Fruit fly (Drosophila melanogaster) whole organism, embryonic: Measurements from ENCODE around the gene CG46434.

ENCODE experiments used
- Asciz ChIP-seq: fragments of 200-800 bp; sonication (Bioruptor generic); optimal IDR thresholded peaks from 2 replicates; lab custom pipeline; 2017; ENCODE audit warnings: missing biosample characterization, mild to moderate bottlenecking, missing genetic modification characterization, missing genetic modification reagents
- Bteb2 ChIP-seq: fragments of 200-800 bp; sonication (Bioruptor generic); optimal IDR thresholded peaks from 2 replicates; lab custom pipeline; 2016; ENCODE audit warnings: missing biosample characterization, missing genetic modification characterization
- CG10431 ChIP-seq: fragments of 200-800 bp; sonication (Bioruptor generic); optimal IDR thresholded peaks from 3 replicates; lab custom pipeline; 2018; ENCODE audit warnings: missing biosample characterization, mild to moderate bottlenecking, missing genetic modification characterization
- CG10462 ChIP-seq: fragments of 200-800 bp; sonication (Bioruptor generic); optimal IDR thresholded peaks from 2 replicates; lab custom pipeline; 2016; ENCODE audit warnings: missing biosample characterization, missing genetic modification characterization
- CG10959 ChIP-seq: fragments of 200-800 bp; sonication (Bioruptor generic); IDR thresholded peaks from 2 replicates; pipeline ENCODE4 v1.3.6; 2022; ENCODE audit warnings: missing biosample characterization, missing genetic modification characterization
- CG10979 ChIP-seq: fragments of 200-800 bp; sonication (Bioruptor generic); optimal IDR thresholded peaks from 2 replicates; lab custom pipeline; 2018; ENCODE audit warnings: missing biosample characterization, mild to moderate bottlenecking, missing genetic modification characterization, moderate library complexity
- CG11085 ChIP-seq: fragments of 200-800 bp; sonication (Bioruptor generic); IDR thresholded peaks from 2 replicates; pipeline ENCODE4 v1.3.6; 2022; ENCODE audit warnings: missing biosample characterization, missing genetic modification characterization
- CG11723 ChIP-seq: fragments of 200-800 bp; sonication (Bioruptor generic); optimal IDR thresholded peaks from 2 replicates; lab custom pipeline; 2017; ENCODE audit warnings: missing biosample characterization, mild to moderate bottlenecking, missing genetic modification characterization
- CG12155 ChIP-seq: fragments of 200-800 bp; sonication (Bioruptor generic); optimal IDR thresholded peaks from 3 replicates; lab custom pipeline; 2016; ENCODE audit warnings: missing biosample characterization, missing genetic modification characterization
- CG12744 ChIP-seq: fragments of 200-800 bp; sonication (Bioruptor generic); optimal IDR thresholded peaks from 2 replicates; lab custom pipeline; 2016; ENCODE audit warnings: missing biosample characterization, missing genetic modification characterization
- CG12942 ChIP-seq: fragments of 200-800 bp; sonication (Bioruptor generic); optimal IDR thresholded peaks from 3 replicates; lab custom pipeline; 2016; ENCODE audit warnings: missing biosample characterization, missing genetic modification characterization
- CG14441 ChIP-seq: fragments of 200-800 bp; sonication (Bioruptor generic); IDR thresholded peaks from 2 replicates; pipeline ENCODE4 v1.3.6; 2022; ENCODE audit warnings: missing biosample characterization, missing genetic modification characterization
- CG15479 ChIP-seq: fragments of 200-800 bp; sonication (Bioruptor generic); optimal IDR thresholded peaks from 3 replicates; lab custom pipeline; 2019; ENCODE audit warnings: missing biosample characterization, mild to moderate bottlenecking, missing genetic modification characterization, moderate library complexity
- CG16863 ChIP-seq: fragments of 200-800 bp; sonication (Bioruptor generic); optimal IDR thresholded peaks from 3 replicates; lab custom pipeline; 2016; ENCODE audit warnings: missing biosample characterization, missing genetic modification characterization
- CG17385 ChIP-seq: fragments of 200-800 bp; sonication (Bioruptor generic); optimal IDR thresholded peaks from 3 replicates; lab custom pipeline; 2018; ENCODE audit warnings: missing biosample characterization, mild to moderate bottlenecking, missing genetic modification characterization
- CG1792 ChIP-seq: fragments of 200-800 bp; sonication (Bioruptor generic); optimal IDR thresholded peaks from 2 replicates; lab custom pipeline; 2016; ENCODE audit warnings: missing biosample characterization, missing genetic modification characterization
- CG1832 ChIP-seq: fragments of 200-800 bp; sonication (Bioruptor generic); optimal IDR thresholded peaks from 2 replicates; lab custom pipeline; 2017; ENCODE audit warnings: missing biosample characterization, mild to moderate bottlenecking, missing genetic modification characterization, inconsistent platforms
- CG2129 ChIP-seq: fragments of 200-800 bp; sonication (Bioruptor generic); IDR thresholded peaks from 2 replicates; pipeline ENCODE4 v1.3.6; 2022; ENCODE audit warnings: missing biosample characterization, missing genetic modification characterization; ENCODE audit not compliant: partially characterized antibody
- CG31388 ChIP-seq: fragments of 200-800 bp; sonication (Bioruptor generic); optimal IDR thresholded peaks from 2 replicates; lab custom pipeline; 2016; ENCODE audit warnings: missing biosample characterization, missing genetic modification characterization
- CG3995 ChIP-seq: fragments of 200-800 bp; sonication (Bioruptor generic); optimal IDR thresholded peaks from 3 replicates; lab custom pipeline; 2016; ENCODE audit warnings: missing biosample characterization, missing genetic modification characterization
- CG43689 ChIP-seq: fragments of 200-800 bp; sonication (Bioruptor generic); IDR thresholded peaks from 2 replicates; pipeline ENCODE4 v1.3.6; 2022; ENCODE audit warnings: missing biosample characterization, missing genetic modification characterization
- CG4730 ChIP-seq: fragments of 200-800 bp; sonication (Bioruptor generic); IDR thresholded peaks from 2 replicates; pipeline ENCODE4 v1.3.6; 2022; ENCODE audit warnings: missing biosample characterization, missing genetic modification characterization
- CHES-1-like ChIP-seq: fragments of 200-800 bp; sonication (Bioruptor generic); optimal IDR thresholded peaks from 2 replicates; lab custom pipeline; 2016; ENCODE audit warnings: missing biosample characterization, missing genetic modification characterization
- Chrac-16 ChIP-seq: fragments of 200-800 bp; sonication (Bioruptor generic); optimal IDR thresholded peaks from 3 replicates; lab custom pipeline; 2016; ENCODE audit warnings: missing biosample characterization, missing genetic modification characterization
- Deaf1 ChIP-seq: fragments of 200-800 bp; optimal IDR thresholded peaks from 3 replicates; lab custom pipeline; 2019; ENCODE audit warnings: missing biosample characterization, mild to moderate bottlenecking, missing genetic modification characterization, moderate library complexity
- Doc3 ChIP-seq: fragments of 200-800 bp; sonication (Bioruptor generic); IDR thresholded peaks from 3 replicates; pipeline ENCODE4 v1.3.6; 2022; ENCODE audit warnings: missing biosample characterization, missing genetic modification characterization; ENCODE audit not compliant: partially characterized antibody
- Lpt ChIP-seq: fragments of >200 bp; optimal IDR thresholded peaks from 2 replicates; lab custom pipeline; 2018; ENCODE audit warnings: missing biosample characterization, missing genetic modification characterization
- Mad ChIP-seq: fragments of 200-800 bp; sonication (Bioruptor generic); optimal IDR thresholded peaks from 2 replicates; lab custom pipeline; 2016; ENCODE audit warnings: missing biosample characterization, missing genetic modification characterization
- Meics ChIP-seq: fragments of 200-800 bp; sonication (Bioruptor generic); optimal IDR thresholded peaks from 2 replicates; lab custom pipeline; 2017; ENCODE audit warnings: missing biosample characterization, mild to moderate bottlenecking, missing genetic modification characterization
- Mrtf ChIP-seq: fragments of 200-800 bp; sonication (Bioruptor generic); IDR thresholded peaks from 3 replicates; pipeline ENCODE4 v1.3.6; 2022; ENCODE audit warnings: missing biosample characterization, missing genetic modification characterization
- Myb ChIP-seq: fragments of 200-800 bp; sonication (Bioruptor generic); optimal IDR thresholded peaks from 2 replicates; lab custom pipeline; 2016; ENCODE audit warnings: missing biosample characterization, missing genetic modification characterization
- Ssrp ChIP-seq: fragments of 200-800 bp; sonication (Bioruptor generic); optimal IDR thresholded peaks from 2 replicates; lab custom pipeline; 2018; ENCODE audit warnings: missing biosample characterization, mild to moderate bottlenecking, missing genetic modification characterization, moderate library complexity
- abd-A ChIP-seq: fragments of 200-800 bp; sonication (Bioruptor generic); optimal IDR thresholded peaks from 3 replicates; lab custom pipeline; 2019; ENCODE audit warnings: missing biosample characterization, mild to moderate bottlenecking, missing genetic modification characterization, moderate library complexity
- ap ChIP-seq: fragments of 200-800 bp; sonication (Bioruptor generic); IDR thresholded peaks from 2 replicates; pipeline ENCODE4 v1.3.6; 2022; ENCODE audit warnings: missing biosample characterization, missing genetic modification characterization
- chif ChIP-seq, 2 experiments: fragments of 200-800 bp; sonication (Bioruptor generic); optimal IDR thresholded peaks; 3 replicates each; lab custom pipeline; 2016; ENCODE audit warnings: missing biosample characterization in 2 of 2, missing genetic modification characterization in 2 of 2
- cwo ChIP-seq: fragments of 200-800 bp; sonication (Bioruptor generic); optimal IDR thresholded peaks from 3 replicates; lab custom pipeline; 2017; ENCODE audit warnings: missing biosample characterization, missing genetic modification characterization, mild to moderate bottlenecking, moderate library complexity, missing genetic modification reagents
- danr ChIP-seq: fragments of 200-800 bp; sonication (Bioruptor generic); IDR thresholded peaks from 2 replicates; pipeline ENCODE4 v1.3.6; 2022; ENCODE audit warnings: missing biosample characterization, missing genetic modification characterization
- fru ChIP-seq: fragments of >200 bp; optimal IDR thresholded peaks from 2 replicates; lab custom pipeline; 2017
- gcm ChIP-seq: fragments of 200-800 bp; sonication (Bioruptor generic); optimal IDR thresholded peaks from 2 replicates; lab custom pipeline; 2019; ENCODE audit warnings: missing biosample characterization, mild to moderate bottlenecking, missing genetic modification characterization, moderate library complexity
- gfzf ChIP-seq: fragments of 200-800 bp; sonication (Bioruptor generic); optimal IDR thresholded peaks from 2 replicates; lab custom pipeline; 2016; ENCODE audit warnings: missing biosample characterization, mild to moderate bottlenecking, missing genetic modification characterization, moderate library complexity
- hth ChIP-seq: fragments of >200 bp; optimal IDR thresholded peaks from 2 replicates; lab custom pipeline; 2017; ENCODE audit warnings: inconsistent platforms
- jing ChIP-seq: fragments of 200-800 bp; sonication (Bioruptor generic); optimal IDR thresholded peaks from 2 replicates; lab custom pipeline; 2018; ENCODE audit warnings: missing biosample characterization, mild to moderate bottlenecking, missing genetic modification characterization
- kah ChIP-seq: fragments of 200-800 bp; sonication (Bioruptor generic); optimal IDR thresholded peaks from 2 replicates; lab custom pipeline; 2018; ENCODE audit warnings: missing biosample characterization, mild to moderate bottlenecking, missing genetic modification characterization
- lab ChIP-seq: fragments of 200-800 bp; sonication (Bioruptor generic); optimal IDR thresholded peaks from 3 replicates; lab custom pipeline; 2017; ENCODE audit warnings: missing biosample characterization, missing genetic modification characterization, mild to moderate bottlenecking, moderate library complexity, missing genetic modification reagents
- org-1 ChIP-seq: fragments of 200-800 bp; sonication (Bioruptor generic); optimal IDR thresholded peaks from 2 replicates; lab custom pipeline; 2017; ENCODE audit warnings: missing biosample characterization, missing genetic modification characterization
- peb ChIP-seq: fragments of 200-800 bp; sonication (Bioruptor generic); IDR thresholded peaks from 2 replicates; pipeline ENCODE4 v1.3.6; 2022; ENCODE audit warnings: missing biosample characterization, missing genetic modification characterization
- seq ChIP-seq: fragments of 200-800 bp; sonication (Bioruptor generic); IDR thresholded peaks from 2 replicates; pipeline ENCODE4 v1.3.6; 2022; ENCODE audit warnings: missing biosample characterization, missing genetic modification characterization
- sim ChIP-seq: fragments of 200-800 bp; sonication (Bioruptor generic); IDR thresholded peaks from 2 replicates; pipeline ENCODE4 v1.3.6; 2022; ENCODE audit warnings: missing biosample characterization, missing genetic modification characterization
- slbo ChIP-seq: fragments of 200-800 bp; sonication (Bioruptor generic); IDR thresholded peaks from 2 replicates; pipeline ENCODE4 v1.3.6; 2022; ENCODE audit warnings: missing biosample characterization, missing genetic modification characterization
- sna ChIP-seq: fragments of 200-800 bp; sonication (Bioruptor generic); IDR thresholded peaks from 2 replicates; pipeline ENCODE4 v1.3.6; 2022; ENCODE audit warnings: missing biosample characterization, missing genetic modification characterization; ENCODE audit not compliant: partially characterized antibody
- ttk ChIP-seq: fragments of 200-800 bp; sonication (Bioruptor generic); IDR thresholded peaks from 2 replicates; pipeline ENCODE4 v2.1.2; 2022; ENCODE audit warnings: missing biosample characterization, missing genetic modification characterization
- yki ChIP-seq: fragments of >200 bp; optimal IDR thresholded peaks from 3 replicates; lab custom pipeline; 2018

Gene CG46434

DNA sequence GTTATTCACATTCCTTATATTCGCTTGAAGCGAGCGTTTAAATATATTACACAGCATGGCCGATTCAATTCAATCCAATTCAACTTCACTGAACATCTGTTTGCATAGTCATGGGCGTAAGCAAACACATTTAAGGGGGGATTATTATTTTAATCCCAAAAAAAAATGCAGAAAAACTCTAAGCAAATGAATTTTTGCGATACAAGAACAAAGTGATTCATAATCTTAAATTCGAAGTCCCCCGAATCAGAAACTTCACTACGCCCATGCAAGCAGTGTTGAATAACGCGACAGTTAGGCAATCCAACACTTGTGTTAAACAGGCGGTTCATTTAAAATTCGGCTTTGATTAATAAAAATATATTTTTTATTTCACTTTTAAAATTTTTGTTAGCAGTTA, 46.4 kb upstream of the CG46434 start, which contains the start of gene CG14100 (continued):
- TF ChIP-seq CG10462 (GFP tag; lab: Kevin White, UChicago) (peak; percentile 100), CG11723 (GFP tag; lab: Kevin White, UChicago) (peak; percentile 100), slbo (GFP tag; lab: Robert Waterston, UW) (peak; percentile 100), CG1832 (peak; percentile 13), sna (GFP tag; lab: Robert Waterston, UW) (no peak), CG11085 (GFP tag; lab: Robert Waterston, UW) (peak; percentile 100), Chrac-16 (GFP tag; lab: Kevin White, UChicago) (peak; percentile 100), CG2129 (GFP tag; lab: Robert Waterston, UW) (no peak), chif (GFP tag; optimal IDR thresholded peaks at IDR 0.05; lab: Kevin White, UChicago) (peak; percentile 100), hth (lab: Kevin White, UChicago) (no peak), CG10959 (GFP tag; lab: Robert Waterston, UW) (peak; percentile 100), cwo (GFP tag; lab: Kevin White, UChicago) (peak; percentile 99), CG1792 (peak; percentile 100), CG31388 (GFP tag; lab: Kevin White, UChicago) (peak; percentile 100), CG10979 (tag; lab: Kevin White, UChicago) (peak; percentile 100), Myb (peak; percentile 99), CG12942 (peak; percentile 100), fru (lab: Kevin White, UChicago) (no peak), ttk (GFP tag; lab: Robert Waterston, UW) (peak; percentile 100), CG16863 (GFP tag; lab: Kevin White, UChicago) (peak; percentile 100), CG14441 (GFP tag; lab: Robert Waterston, UW) (peak; percentile 100), Deaf1 (tag; lab: Kevin White, UChicago) (peak; percentile 92), CG3995 (GFP tag; lab: Kevin White, UChicago) (peak; percentile 94), CG43689 (GFP tag; lab: Robert Waterston, UW) (peak; percentile 100), org-1 (peak; percentile 100), Ssrp (tag; lab: Kevin White, UChicago) (peak; percentile 100), Lpt (GFP tag; lab: Kevin White, UChicago) (no peak), Bteb2 (GFP tag; lab: Kevin White, UChicago) (peak; percentile 100), abd-A (tag; lab: Kevin White, UChicago) (peak; percentile 99), jing (GFP tag; lab: Kevin White, UChicago) (peak; percentile 100), kah (peak; percentile 100), ap (peak; percentile 100), Doc3 (no peak; the same call in 2 of the 3 replicates), Mrtf (GFP tag; lab: Robert Waterston, UW) (peak; percentile 100), lab (peak; percentile 100), CG15479 (peak; percentile 94), gcm (GFP tag; lab: Kevin White, UChicago) (peak; percentile 100), seq (peak; percentile 100), CG12744 (peak; percentile 100), CHES-1-like (GFP tag; lab: Kevin White, UChicago) (peak; percentile 100), danr (GFP tag; lab: Robert Waterston, UW) (peak; percentile 100), CG17385 (GFP tag; lab: Kevin White, UChicago) (peak; percentile 100), Asciz (GFP tag; lab: Kevin White, UChicago) (peak; percentile 100), Meics (GFP tag; lab: Kevin White, UChicago) (peak; percentile 100), sim (GFP tag; lab: Robert Waterston, UW) (peak; percentile 100), CG12155 (GFP tag; lab: Kevin White, UChicago) (peak; percentile 100), Mad (peak; percentile 100), yki (lab: Kevin White, UChicago) (no peak), peb (peak; percentile 100), gfzf (peak; percentile 58), CG4730 (GFP tag; lab: Robert Waterston, UW) (peak; percentile 100), CG10431 (GFP tag; lab: Kevin White, UChicago) (peak; percentile 99)
